Fruit fly (Drosophila melanogaster): ENCODE measurements around the gene Pgant5.

Pgant5 gene

DNA sequence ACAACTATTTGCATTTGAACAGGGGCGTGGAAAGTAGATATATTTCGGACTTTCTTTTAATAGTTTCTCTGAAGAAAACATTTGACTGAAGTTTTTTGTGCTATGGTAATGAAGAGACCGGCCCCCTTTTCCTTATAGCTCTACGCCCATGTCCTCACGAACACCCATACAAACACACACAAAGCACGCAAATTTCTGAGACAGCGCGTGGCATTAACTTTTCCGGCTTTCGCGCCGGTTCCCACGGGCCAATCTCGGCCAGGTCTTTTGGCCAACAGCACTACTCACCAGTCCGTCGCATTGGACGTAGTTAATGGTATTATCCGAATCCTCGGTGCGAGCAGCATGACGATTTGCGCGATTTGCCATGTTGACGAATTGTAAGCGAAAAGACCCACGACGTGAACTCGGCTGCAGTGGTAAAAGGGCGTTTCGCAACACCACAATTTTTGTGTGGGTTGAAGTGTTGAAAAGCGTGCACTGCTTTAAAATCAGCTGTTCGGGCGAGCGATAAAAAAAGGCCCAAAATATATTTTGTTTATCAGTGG is 41.0 kb downstream of the Pgant5 start, which contains the start of gene senju (continued):
- peak; percentile 83 for TF ChIP-seq CG11247 (GFP tag; IDR thresholded peaks at IDR 0.05)
- TF ChIP-seq Dip2 (GFP tag; IDR thresholded peaks at IDR 0.05): no peak
- TF ChIP-seq CG7357 (GFP tag; IDR thresholded peaks at IDR 0.05): no peak; the same call in 2 of the 3 replicates
- peak; percentile 70 for TF ChIP-seq CG6683 (GFP tag; optimal IDR thresholded peaks at IDR 0.05)
- peak; percentile 78 for TF ChIP-seq dmrt99B (tag; optimal IDR thresholded peaks at IDR 0.05)
- TF ChIP-seq CG3726 (GFP tag; IDR thresholded peaks at IDR 0.05): peak; percentile 69; the same call in 2 of the 3 replicates
- no peak for TF ChIP-seq Poxn (GFP tag; IDR thresholded peaks at IDR 0.05)
- TF ChIP-seq Hr51 (GFP tag; optimal IDR thresholded peaks at IDR 0.05): peak; percentile 82 to 86
- TF ChIP-seq MESR4 (GFP tag; optimal IDR thresholded peaks at IDR 0.05): peak; percentile 99
- TF ChIP-seq CG18599 (GFP tag; optimal IDR thresholded peaks at IDR 0.05): peak; percentile 90
- TF ChIP-seq CG8290 (GFP tag; optimal IDR thresholded peaks at IDR 0.05): peak; percentile 72
- TF ChIP-seq CG8290 (tag; optimal IDR thresholded peaks at IDR 0.05): peak; percentile 33 to 91
- no peak for TF ChIP-seq CG10565 (GFP tag; optimal IDR thresholded peaks at IDR 0.05)
- no peak for TF ChIP-seq fd102C (GFP tag; optimal IDR thresholded peaks at IDR 0.05)
- TF ChIP-seq CG1647 (GFP tag; optimal IDR thresholded peaks at IDR 0.05): peak; percentile 45
- TF ChIP-seq grau (tag; optimal IDR thresholded peaks at IDR 0.05): peak; percentile 77
- TF ChIP-seq Chrac-16 (GFP tag; optimal IDR thresholded peaks at IDR 0.05): peak; percentile 90
- peak; percentile 86 for TF ChIP-seq Rfx (GFP tag; IDR thresholded peaks at IDR 0.05)
- TF ChIP-seq trh (GFP tag; optimal IDR thresholded peaks at IDR 0.05): peak; percentile 21
- TF ChIP-seq CG33213 (GFP tag; optimal IDR thresholded peaks at IDR 0.05): peak; percentile 81
- no peak for TF ChIP-seq Sry-β (GFP tag; optimal IDR thresholded peaks at IDR 0.05)
- TF ChIP-seq Xbp1 (GFP tag; optimal IDR thresholded peaks at IDR 0.05): peak; percentile 88
- peak; percentile 71 for TF ChIP-seq CG14667 (GFP tag; IDR thresholded peaks at IDR 0.05)
- peak; percentile 85 for TF ChIP-seq CG16863 (GFP tag; optimal IDR thresholded peaks at IDR 0.05)
- TF ChIP-seq E2f2 (GFP tag; IDR thresholded peaks at IDR 0.05): peak; percentile 55; the same call in 1 of the 2 replicates
- peak; percentile 69 for TF ChIP-seq Hey (tag; optimal IDR thresholded peaks at IDR 0.05)
- peak; percentile 79 for TF ChIP-seq CG6813 (GFP tag; optimal IDR thresholded peaks at IDR 0.05)
- TF ChIP-seq lbe (GFP tag; optimal IDR thresholded peaks at IDR 0.05): peak; percentile 69
- TF ChIP-seq toy (GFP tag; IDR thresholded peaks at IDR 0.05): peak; percentile 35; the same call in 1 of the 2 replicates
- peak; percentile 71 for TF ChIP-seq CG2889 (GFP tag; IDR thresholded peaks at IDR 0.05)
- TF ChIP-seq ssp (GFP tag; IDR thresholded peaks at IDR 0.05): peak; percentile 62
- peak; percentile 73 for TF ChIP-seq CG16815 (GFP tag; optimal IDR thresholded peaks at IDR 0.05)
- peak; percentile 89 for TF ChIP-seq chinmo (GFP tag; IDR thresholded peaks at IDR 0.05; ENCODE audit: partially characterized antibody)
- TF ChIP-seq CG4707 (GFP tag; optimal IDR thresholded peaks at IDR 0.05): peak; percentile 65
- peak; percentile 79 for TF ChIP-seq cwo (GFP tag; optimal IDR thresholded peaks at IDR 0.05)
- TF ChIP-seq CG4617 (GFP tag; optimal IDR thresholded peaks at IDR 0.05; ENCODE audit: borderline replicate concordance): peak; percentile 95
- TF ChIP-seq sr (GFP tag; IDR thresholded peaks at IDR 0.05): peak; percentile 88
- peak; percentile 47 for TF ChIP-seq salm (tag; optimal IDR thresholded peaks at IDR 0.05)
- TF ChIP-seq dimm (GFP tag; IDR thresholded peaks at IDR 0.05): no peak
- TF ChIP-seq CG1529 (GFP tag; optimal IDR thresholded peaks at IDR 0.05): peak; percentile 72
- peak; percentile 62 for TF ChIP-seq Atf-2 (GFP tag; optimal IDR thresholded peaks at IDR 0.05)
- TF ChIP-seq dan (GFP tag; IDR thresholded peaks at IDR 0.05): no peak
- TF ChIP-seq Dp (GFP tag; optimal IDR thresholded peaks at IDR 0.05): peak; percentile 46
- peak; percentile 95 for TF ChIP-seq pzg (GFP tag; optimal IDR thresholded peaks at IDR 0.05)
- TF ChIP-seq CG2199 (GFP tag; IDR thresholded peaks at IDR 0.05): 0 out of 3 replicates have a peak, but pooled peaks have one; percentile 35
- TF ChIP-seq CG33557 (GFP tag; optimal IDR thresholded peaks at IDR 0.05): peak; percentile 72
- TF ChIP-seq sisA (GFP tag; IDR thresholded peaks at IDR 0.05): peak; percentile 75
- peak; percentile 80 for TF ChIP-seq CG13296 (GFP tag; optimal IDR thresholded peaks at IDR 0.05)
- peak; percentile 45 for TF ChIP-seq Sry-δ (GFP tag; optimal IDR thresholded peaks at IDR 0.05)
- peak; percentile 96 for TF ChIP-seq vvl (GFP tag; IDR thresholded peaks at IDR 0.05)
